Worm (Caenorhabditis elegans) whole organism, mixed stage, embryonic: ENCODE data around the gene C33D9.6.

Source experiments
- blmp-1 ChIP-seq: fragments of 150-350 bp; optimal IDR thresholded peaks from 2 replicates; lab custom pipeline; 2014; ENCODE audit warnings: missing biosample characterization, missing genetic modification characterization
- ceh-39 ChIP-seq: fragments of 150-350 bp; optimal IDR thresholded peaks from 2 replicates; lab custom pipeline; 2014; ENCODE audit warnings: missing biosample characterization, missing genetic modification characterization
- nhr-12 ChIP-seq: fragments of 150-350 bp; optimal IDR thresholded peaks from 2 replicates; lab custom pipeline; 2014; ENCODE audit warnings: missing biosample characterization, missing genetic modification characterization
- pha-4 ChIP-seq: fragments of 150-350 bp; optimal IDR thresholded peaks from 2 replicates; lab custom pipeline; 2018; ENCODE audit warnings: missing biosample characterization, missing genetic modification reagents, missing genetic modification characterization

DNA sequence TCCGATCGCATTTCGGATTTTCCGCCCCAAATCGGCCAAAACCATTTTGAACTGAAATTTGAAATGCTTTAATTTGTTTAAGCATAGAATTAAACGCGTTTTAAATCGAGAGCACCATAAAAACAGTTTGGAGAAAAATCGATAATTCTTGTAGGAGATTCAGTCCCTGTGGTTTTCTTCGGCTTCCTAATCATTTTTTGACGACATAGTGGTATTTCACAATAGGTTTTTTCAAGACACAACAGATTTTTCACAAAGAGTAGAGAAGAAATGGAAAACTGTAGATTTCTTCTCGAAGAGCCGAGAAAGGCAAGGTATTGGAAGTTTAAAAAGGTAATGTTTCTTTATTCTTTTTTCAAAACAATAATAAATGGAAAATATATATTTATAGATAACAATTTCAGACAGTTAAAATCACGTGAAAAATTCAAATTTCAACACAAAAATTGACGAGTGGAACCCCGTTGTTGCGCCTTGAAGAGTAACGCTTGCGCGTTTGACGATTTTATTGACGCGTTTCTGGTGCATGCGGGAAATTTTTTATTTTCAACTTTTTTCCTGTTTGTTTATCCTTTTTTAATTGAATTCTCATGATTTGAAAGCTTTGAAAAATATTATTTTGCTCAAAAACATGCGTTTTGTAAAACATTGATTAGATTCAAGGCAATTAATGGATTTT lies 34.2 kb downstream of the C33D9.6 start, which contains the start of gene F21D5.7:
- no peak for TF ChIP-seq nhr-12 (tag; lab: Kevin White, UChicago)
- TF ChIP-seq blmp-1 (tag; lab: Kevin White, UChicago) = no peak
- TF ChIP-seq pha-4 (tag; lab: Kevin White, UChicago) = peak; percentile 36
- TF ChIP-seq ceh-39 (tag; lab: Kevin White, UChicago) = no peak
